Worm (Caenorhabditis elegans) whole organism, L1 larva: ENCODE data around the gene top-3.

ENCODE experiments used
- C34B4.2 ChIP-seq: sonication (generic microtip); optimal IDR thresholded peaks from 2 replicates; lab custom pipeline; 2017; ENCODE audit warnings: mild to moderate bottlenecking, missing genetic modification characterization, missing compliant biosample characterization
- aly-2 ChIP-seq: fragments of 150-350 bp; optimal IDR thresholded peaks from 2 replicates; lab custom pipeline; 2014; ENCODE audit warnings: missing biosample characterization, missing genetic modification characterization
- ama-1 ChIP-seq: fragments of 150-350 bp; optimal IDR thresholded peaks from 2 replicates; lab custom pipeline; 2014
- ceh-88 ChIP-seq: fragments of 200-800 bp; sonication (Bioruptor generic); IDR thresholded peaks from 2 replicates; pipeline ENCODE4 v1.3.6; 2022; ENCODE audit warnings: missing genetic modification characterization, missing compliant biosample characterization
- egl-27 ChIP-seq, 2 experiments: fragments of 150-350 bp in 1 of 2; sonication (generic microtip); optimal IDR thresholded peaks; 3 replicates each; lab custom pipeline; 2017 to 2018; ENCODE audit warnings: missing biosample characterization in 2 of 2, missing genetic modification characterization in 2 of 2, missing genetic modification reagents in 2 of 2
- fos-1 ChIP-seq: fragments of 150-350 bp; optimal IDR thresholded peaks from 2 replicates; lab custom pipeline; 2014; ENCODE audit warnings: missing biosample characterization, missing genetic modification characterization
- lin-35 ChIP-seq, 2 experiments: fragments of 150-350 bp; optimal IDR thresholded peaks; 2 replicates each; lab custom pipeline; 2014; ENCODE audit warnings: missing biosample characterization in 2 of 2, missing genetic modification characterization in 2 of 2, missing genetic modification reagents in 2 of 2
- lin-39 ChIP-seq: fragments of 150-350 bp; optimal IDR thresholded peaks from 2 replicates; lab custom pipeline; 2014; ENCODE audit warnings: missing biosample characterization, missing genetic modification reagents, missing genetic modification characterization
- lir-3 ChIP-seq: sonication (generic microtip); optimal IDR thresholded peaks from 2 replicates; lab custom pipeline; 2016; ENCODE audit warnings: mild to moderate bottlenecking, missing genetic modification characterization, moderate library complexity, missing compliant biosample characterization; ENCODE audit not compliant: poor library complexity
- nhr-11 ChIP-seq: fragments of 150-350 bp; optimal IDR thresholded peaks from 2 replicates; lab custom pipeline; 2014; ENCODE audit warnings: missing biosample characterization, missing genetic modification characterization
- skn-1 ChIP-seq: fragments of 150-350 bp; optimal IDR thresholded peaks from 2 replicates; lab custom pipeline; 2014; ENCODE audit warnings: missing biosample characterization, missing genetic modification characterization
- unc-62 ChIP-seq: fragments of 150-350 bp; optimal IDR thresholded peaks from 2 replicates; lab custom pipeline; 2014; ENCODE audit warnings: missing biosample characterization, missing genetic modification reagents, missing genetic modification characterization
- unc-86 ChIP-seq: sonication (generic microtip); optimal IDR thresholded peaks from 2 replicates; lab custom pipeline; 2016; ENCODE audit warnings: missing genetic modification characterization, missing compliant biosample characterization
- ztf-4 ChIP-seq: fragments of 150-350 bp; optimal IDR thresholded peaks from 2 replicates; lab custom pipeline; 2014; ENCODE audit warnings: missing biosample characterization, missing genetic modification characterization

ce11 chrIII:11978742-11979141 lies 18.8 kb upstream of the top-3 start, which contains the start of gene Y56A3A.30:
- TF ChIP-seq nhr-11 (tag; lab: Kevin White, UChicago) (no peak), lin-35 (GFP tag; optimal IDR thresholded peaks at IDR 0.05; lab: Kevin White, UChicago) (no peak), lir-3 (tag; lab: Kevin White, UChicago) (no peak), ceh-88 (no peak), aly-2 (tag; lab: Kevin White, UChicago) (no peak), egl-27 (tag; optimal IDR thresholded peaks at IDR 0.05; lab: Kevin White, UChicago) (no peak), C34B4.2 (no peak), skn-1 (no peak), ztf-4 (tag; lab: Kevin White, UChicago) (no peak), unc-86 (tag; lab: Kevin White, UChicago) (no peak), unc-62 (no peak), fos-1 (tag; lab: Kevin White, UChicago) (no peak), ama-1 (lab: Kevin White, UChicago) (no peak), lin-39 (tag; lab: Kevin White, UChicago) (no peak)
